Fruit fly (Drosophila melanogaster) whole organism, embryonic: Measurements from ENCODE around the gene CG12948.
A peak's percentile ranks its signal among the peaks of the same experiment; 100 is the strongest.

ENCODE experiments used
- Blimp-1 ChIP-seq: fragments of 200-800 bp; sonication (Bioruptor generic); optimal IDR thresholded peaks from 3 replicates; lab custom pipeline; 2018; ENCODE audit warnings: missing biosample characterization, missing genetic modification characterization, mild to moderate bottlenecking, moderate library complexity, missing genetic modification reagents
- CG10209 ChIP-seq: fragments of 200-800 bp; sonication (Bioruptor generic); optimal IDR thresholded peaks from 3 replicates; lab custom pipeline; 2017; ENCODE audit warnings: missing biosample characterization, mild to moderate bottlenecking, missing genetic modification characterization, missing genetic modification reagents
- CG10543 ChIP-seq: fragments of 200-800 bp; sonication (Bioruptor generic); optimal IDR thresholded peaks from 3 replicates; lab custom pipeline; 2017; ENCODE audit warnings: missing biosample characterization, mild to moderate bottlenecking, missing genetic modification characterization, moderate library complexity
- CG10654 ChIP-seq: fragments of 200-800 bp; sonication (Bioruptor generic); optimal IDR thresholded peaks from 2 replicates; lab custom pipeline; 2016; ENCODE audit warnings: missing biosample characterization, missing genetic modification characterization
- CG11695 ChIP-seq: fragments of 200-800 bp; sonication (Bioruptor generic); IDR thresholded peaks from 3 replicates; pipeline ENCODE4 v1.3.6; 2022; ENCODE audit warnings: missing biosample characterization, missing genetic modification characterization
- CG12236 ChIP-seq: fragments of 200-800 bp; sonication (Bioruptor generic); optimal IDR thresholded peaks from 2 replicates; lab custom pipeline; 2016; ENCODE audit warnings: missing biosample characterization, missing genetic modification characterization
- CG1233 ChIP-seq: fragments of 200-800 bp; sonication (Bioruptor generic); optimal IDR thresholded peaks from 4 replicates; lab custom pipeline; 2018; ENCODE audit warnings: missing biosample characterization, mild to moderate bottlenecking, missing genetic modification characterization
- CG12391 ChIP-seq: fragments of 200-800 bp; sonication (Bioruptor generic); optimal IDR thresholded peaks from 3 replicates; lab custom pipeline; 2018; ENCODE audit warnings: missing biosample characterization, mild to moderate bottlenecking, missing genetic modification characterization, moderate library complexity
- CG14965 ChIP-seq: fragments of 200-800 bp; sonication (Bioruptor generic); optimal IDR thresholded peaks from 2 replicates; lab custom pipeline; 2016; ENCODE audit warnings: missing biosample characterization, missing genetic modification characterization, borderline replicate concordance
- CG1529 ChIP-seq: fragments of 200-800 bp; sonication (Bioruptor generic); optimal IDR thresholded peaks from 3 replicates; lab custom pipeline; 2018; ENCODE audit warnings: missing biosample characterization, missing genetic modification characterization
- CG15601 ChIP-seq: fragments of 200-800 bp; sonication (Bioruptor generic); optimal IDR thresholded peaks from 3 replicates; lab custom pipeline; 2019; ENCODE audit warnings: missing biosample characterization, mild to moderate bottlenecking, missing genetic modification characterization, moderate library complexity
- CG1602 ChIP-seq: fragments of 200-800 bp; sonication (Bioruptor generic); optimal IDR thresholded peaks from 3 replicates; lab custom pipeline; 2016; ENCODE audit warnings: missing biosample characterization, missing genetic modification characterization
- CG17802 ChIP-seq: fragments of 200-800 bp; sonication (Bioruptor generic); optimal IDR thresholded peaks from 2 replicates; lab custom pipeline; 2018; ENCODE audit warnings: missing biosample characterization, mild to moderate bottlenecking, missing genetic modification characterization, moderate library complexity
- CG18262 ChIP-seq: fragments of 200-800 bp; optimal IDR thresholded peaks from 3 replicates; lab custom pipeline; 2019; ENCODE audit warnings: missing biosample characterization, mild to moderate bottlenecking, missing genetic modification characterization, moderate library complexity
- CG3065 ChIP-seq: fragments of 200-800 bp; sonication (Bioruptor generic); optimal IDR thresholded peaks from 2 replicates; lab custom pipeline; 2016; ENCODE audit warnings: missing biosample characterization, missing genetic modification characterization
- CG32772 ChIP-seq: fragments of 200-800 bp; sonication (Bioruptor generic); IDR thresholded peaks from 2 replicates; pipeline ENCODE4 v1.3.6; 2022; ENCODE audit warnings: missing biosample characterization, missing genetic modification characterization
- CG34376 ChIP-seq: fragments of 200-800 bp; sonication (Bioruptor generic); optimal IDR thresholded peaks from 2 replicates; lab custom pipeline; 2018; ENCODE audit warnings: missing biosample characterization, mild to moderate bottlenecking, missing genetic modification characterization
- CG4360 ChIP-seq: fragments of 200-800 bp; sonication (Bioruptor generic); IDR thresholded peaks from 2 replicates; pipeline ENCODE4 v1.3.6; 2022; ENCODE audit warnings: missing biosample characterization, missing genetic modification characterization
- CG7271 ChIP-seq: fragments of 200-800 bp; sonication (Bioruptor generic); optimal IDR thresholded peaks from 2 replicates; lab custom pipeline; 2018; ENCODE audit warnings: missing biosample characterization, mild to moderate bottlenecking, missing genetic modification characterization, moderate library complexity
- CG8388 ChIP-seq: fragments of 200-800 bp; sonication (Bioruptor generic); optimal IDR thresholded peaks from 2 replicates; lab custom pipeline; 2019; ENCODE audit warnings: missing biosample characterization, mild to moderate bottlenecking, missing genetic modification characterization, moderate library complexity
- Chrac-16 ChIP-seq: fragments of 200-800 bp; sonication (Bioruptor generic); optimal IDR thresholded peaks from 3 replicates; lab custom pipeline; 2016; ENCODE audit warnings: missing biosample characterization, missing genetic modification characterization
- Dbx ChIP-seq: fragments of 200-800 bp; sonication (Bioruptor generic); IDR thresholded peaks from 3 replicates; pipeline ENCODE4 v1.3.6; 2022; ENCODE audit warnings: missing biosample characterization, missing genetic modification characterization
- HLH54F ChIP-seq: fragments of 200-800 bp; sonication (Bioruptor generic); optimal IDR thresholded peaks from 3 replicates; lab custom pipeline; 2016; ENCODE audit warnings: missing biosample characterization, missing genetic modification characterization
- Hmr ChIP-seq: fragments of 200-800 bp; sonication (Bioruptor generic); optimal IDR thresholded peaks from 3 replicates; lab custom pipeline; 2017; ENCODE audit warnings: mild to moderate bottlenecking, missing biosample characterization, missing genetic modification reagents, missing genetic modification characterization
- Hmx ChIP-seq: fragments of 200-800 bp; sonication (Bioruptor generic); optimal IDR thresholded peaks from 2 replicates; lab custom pipeline; 2016; ENCODE audit warnings: missing biosample characterization, missing genetic modification characterization
- Lpt ChIP-seq: fragments of >200 bp; optimal IDR thresholded peaks from 2 replicates; lab custom pipeline; 2018; ENCODE audit warnings: missing biosample characterization, missing genetic modification characterization
- Optix ChIP-seq: fragments of 200-800 bp; sonication (Bioruptor generic); IDR thresholded peaks from 3 replicates; pipeline ENCODE4 v1.3.6; 2022; ENCODE audit warnings: missing biosample characterization, missing genetic modification characterization
- PHDP ChIP-seq: fragments of 200-800 bp; sonication (Bioruptor generic); optimal IDR thresholded peaks from 3 replicates; lab custom pipeline; 2018; ENCODE audit warnings: missing biosample characterization, mild to moderate bottlenecking, missing genetic modification characterization, moderate library complexity
- Sry-δ ChIP-seq: fragments of 200-800 bp; sonication (Bioruptor generic); optimal IDR thresholded peaks from 2 replicates; lab custom pipeline; 2016; ENCODE audit warnings: missing biosample characterization, missing genetic modification characterization
- Xbp1 ChIP-seq: fragments of 200-800 bp; sonication (Bioruptor generic); optimal IDR thresholded peaks from 3 replicates; lab custom pipeline; 2016; ENCODE audit warnings: missing biosample characterization, mild to moderate bottlenecking, missing genetic modification characterization
- br ChIP-seq: fragments of >200 bp; optimal IDR thresholded peaks from 2 replicates; lab custom pipeline; 2017
- cas ChIP-seq: fragments of 200-800 bp; sonication (Bioruptor generic); IDR thresholded peaks from 2 replicates; pipeline ENCODE4 v1.3.6; 2022; ENCODE audit warnings: missing biosample characterization, missing genetic modification characterization
- dan ChIP-seq: fragments of 200-800 bp; sonication (Bioruptor generic); IDR thresholded peaks from 2 replicates; pipeline ENCODE4 v1.3.6; 2022; ENCODE audit warnings: missing biosample characterization, missing genetic modification characterization
- gcm ChIP-seq: fragments of 200-800 bp; sonication (Bioruptor generic); optimal IDR thresholded peaks from 2 replicates; lab custom pipeline; 2019; ENCODE audit warnings: missing biosample characterization, mild to moderate bottlenecking, missing genetic modification characterization, moderate library complexity
- gem ChIP-seq: fragments of 200-800 bp; sonication (Bioruptor generic); optimal IDR thresholded peaks from 2 replicates; lab custom pipeline; 2019; ENCODE audit warnings: missing biosample characterization, mild to moderate bottlenecking, missing genetic modification characterization, moderate library complexity
- kni ChIP-seq: fragments of 200-800 bp; sonication (Bioruptor generic); optimal IDR thresholded peaks from 3 replicates; lab custom pipeline; 2017; ENCODE audit warnings: mild to moderate bottlenecking, missing biosample characterization, missing genetic modification reagents, missing genetic modification characterization
- nau ChIP-seq: fragments of 200-800 bp; sonication (Bioruptor generic); optimal IDR thresholded peaks from 3 replicates; lab custom pipeline; 2017; ENCODE audit warnings: missing biosample characterization, mild to moderate bottlenecking, missing genetic modification characterization, missing genetic modification reagents
- onecut ChIP-seq: fragments of 200-800 bp; sonication (Bioruptor generic); IDR thresholded peaks from 2 replicates; pipeline ENCODE4 v1.3.6; 2022; ENCODE audit warnings: missing biosample characterization, missing genetic modification characterization
- otp ChIP-seq: fragments of 200-800 bp; sonication (Bioruptor generic); IDR thresholded peaks from 3 replicates; pipeline ENCODE4, ENCODE4 v1.3.6; 2022; ENCODE audit warnings: missing biosample characterization, missing genetic modification characterization
- pho ChIP-seq: fragments of 200-800 bp; sonication (Bioruptor generic); optimal IDR thresholded peaks from 2 replicates; lab custom pipeline; 2016; ENCODE audit warnings: missing biosample characterization, missing genetic modification characterization
- pros ChIP-seq: fragments of 200-800 bp; sonication (Bioruptor generic); optimal IDR thresholded peaks from 3 replicates; lab custom pipeline; 2019; ENCODE audit warnings: missing biosample characterization, mild to moderate bottlenecking, missing genetic modification characterization, moderate library complexity
- ranshi ChIP-seq: fragments of 200-800 bp; sonication (Bioruptor generic); IDR thresholded peaks from 2 replicates; pipeline ENCODE4 v1.3.6; 2022; ENCODE audit warnings: missing biosample characterization, missing genetic modification characterization
- sc ChIP-seq, 3 experiments: fragments of >200 bp in 2 of 3; fragments of 200-800 bp in 1 of 3; sonication (Bioruptor generic) in 1 of 3; optimal IDR thresholded peaks; 2 replicates in 2 of 3; 3 replicates in 1 of 3; lab custom pipeline; 2017; ENCODE audit warnings: mild to moderate bottlenecking in 1 of 3, missing biosample characterization in 1 of 3, missing genetic modification characterization in 1 of 3, missing genetic modification reagents in 1 of 3
- sd ChIP-seq: fragments of 200-800 bp; sonication (Bioruptor generic); optimal IDR thresholded peaks from 3 replicates; lab custom pipeline; 2018; ENCODE audit warnings: missing biosample characterization, mild to moderate bottlenecking, missing genetic modification characterization, moderate library complexity
- sob ChIP-seq: fragments of 200-800 bp; sonication (Bioruptor generic); IDR thresholded peaks from 2 replicates; pipeline ENCODE4 v1.3.6; 2022; ENCODE audit warnings: missing biosample characterization, missing genetic modification characterization
- sqz ChIP-seq: fragments of 200-800 bp; sonication (Bioruptor generic); optimal IDR thresholded peaks from 3 replicates; lab custom pipeline; 2018; ENCODE audit warnings: missing biosample characterization, mild to moderate bottlenecking, missing genetic modification characterization
- stwl ChIP-seq: fragments of 200-800 bp; sonication (Bioruptor generic); optimal IDR thresholded peaks from 3 replicates; lab custom pipeline; 2018; ENCODE audit warnings: missing biosample characterization, mild to moderate bottlenecking, missing genetic modification characterization, moderate library complexity
- sug ChIP-seq: fragments of 200-800 bp; optimal IDR thresholded peaks from 2 replicates; lab custom pipeline; 2019; ENCODE audit warnings: missing biosample characterization, mild to moderate bottlenecking, missing genetic modification characterization, moderate library complexity
- unpg ChIP-seq: fragments of 200-800 bp; sonication (Bioruptor generic); optimal IDR thresholded peaks from 3 replicates; lab custom pipeline; 2018; ENCODE audit warnings: missing biosample characterization, mild to moderate bottlenecking, missing genetic modification characterization, moderate library complexity
- usp ChIP-seq: fragments of >200 bp; optimal IDR thresholded peaks from 2 replicates; lab custom pipeline; 2017; ENCODE audit warnings: missing biosample characterization, missing genetic modification characterization

Gene CG12948

DNA sequence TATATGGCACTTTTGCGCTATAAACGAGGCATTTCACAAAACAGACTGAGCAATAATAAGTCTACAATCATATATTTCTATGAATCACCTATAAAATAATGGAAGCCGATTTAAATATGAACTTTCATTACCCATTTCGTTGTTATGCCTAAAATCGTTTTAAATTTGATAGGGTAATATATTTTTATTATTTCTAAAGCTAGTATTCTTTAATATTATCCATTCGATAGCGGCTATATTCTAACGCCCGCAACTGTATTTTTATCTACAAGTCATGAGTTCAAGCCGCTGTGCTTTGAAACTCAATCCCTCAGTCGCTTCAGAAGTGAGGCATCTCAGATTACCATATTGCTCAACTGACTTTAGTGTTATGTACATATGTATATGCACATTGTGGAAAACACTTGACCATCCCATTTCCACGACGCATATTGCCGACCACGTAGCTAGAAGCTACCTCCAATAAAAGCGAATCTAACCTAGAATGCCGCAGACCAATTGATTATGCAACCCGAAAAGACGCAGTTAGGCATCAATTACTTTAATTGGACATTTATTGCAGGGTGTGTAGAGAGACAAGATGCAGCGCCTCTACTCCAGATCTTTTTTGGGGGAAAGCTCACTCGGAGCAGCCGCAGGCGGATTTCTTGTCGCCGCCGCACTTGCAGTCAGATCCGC lies 35.8 kb upstream of the CG12948 start (continued):
- TF ChIP-seq CG12236 (no peak), gem (tag; lab: Kevin White, UChicago) (peak; percentile 73), CG15601 (tag; lab: Kevin White, UChicago) (no peak), sc (optimal IDR thresholded peaks at IDR 0.05; lab: Kevin White, UChicago) (no peak), sc (GFP tag; optimal IDR thresholded peaks at IDR 0.05; lab: Kevin White, UChicago) (no peak), CG10654 (GFP tag; lab: Kevin White, UChicago) (no peak), CG10543 (GFP tag; lab: Kevin White, UChicago) (no peak), sug (tag; lab: Kevin White, UChicago) (no peak), CG4360 (GFP tag; lab: Robert Waterston, UW) (no peak), pros (GFP tag; lab: Kevin White, UChicago) (no peak), CG11695 (no peak), ranshi (no peak), pho (GFP tag; lab: Kevin White, UChicago) (no peak), Hmx (GFP tag; lab: Kevin White, UChicago) (no peak), stwl (tag; lab: Kevin White, UChicago) (no peak), CG12391 (tag; lab: Kevin White, UChicago) (peak; percentile 16), nau (no peak), Lpt (no peak), Dbx (no peak), usp (GFP tag; lab: Kevin White, UChicago) (no peak), CG10209 (GFP tag; lab: Kevin White, UChicago) (no peak), sd (no peak), PHDP (tag; lab: Kevin White, UChicago) (peak; percentile 26), CG1529 (no peak), sqz (GFP tag; lab: Kevin White, UChicago) (no peak), Optix (GFP tag; lab: Robert Waterston, UW) (no peak), CG14965 (GFP tag; lab: Kevin White, UChicago) (no peak), Hmr (GFP tag; lab: Kevin White, UChicago) (no peak), sob (no peak), otp (GFP tag; lab: Robert Waterston, UW) (no peak), cas (no peak), Xbp1 (GFP tag; lab: Kevin White, UChicago) (peak; percentile 6), CG32772 (GFP tag; lab: Robert Waterston, UW) (no peak), CG8388 (peak; percentile 50), Sry-δ (GFP tag; lab: Kevin White, UChicago) (no peak), CG7271 (no peak), Blimp-1 (no peak), unpg (GFP tag; lab: Kevin White, UChicago) (peak; percentile 47), kni (GFP tag; lab: Kevin White, UChicago) (no peak), Chrac-16 (GFP tag; lab: Kevin White, UChicago) (no peak), onecut (GFP tag; lab: Robert Waterston, UW) (no peak), CG1602 (GFP tag; lab: Kevin White, UChicago) (no peak), CG1233 (GFP tag; lab: Kevin White, UChicago) (no peak), CG18262 (tag; lab: Kevin White, UChicago) (peak; percentile 27), CG3065 (GFP tag; lab: Kevin White, UChicago) (no peak), dan (GFP tag; lab: Robert Waterston, UW) (no peak), CG17802 (tag; lab: Kevin White, UChicago) (no peak), CG34376 (GFP tag; lab: Kevin White, UChicago) (no peak), gcm (GFP tag; lab: Kevin White, UChicago) (no peak), HLH54F (GFP tag; lab: Kevin White, UChicago) (no peak), br (no peak)
